Fruit fly (Drosophila melanogaster) whole organism: ENCODE measurements around the gene CG6432.

Source experiments
- CG8478 ChIP-seq: fragments of >200 bp; optimal IDR thresholded peaks from 2 replicates; lab custom pipeline; 2018; ENCODE audit warnings: inconsistent platforms
- psq ChIP-seq: fragments of >200 bp; optimal IDR thresholded peaks from 2 replicates; lab custom pipeline; 2017
- usp ChIP-seq: fragments of >200 bp; optimal IDR thresholded peaks from 2 replicates; lab custom pipeline; 2017; ENCODE audit warnings: missing biosample characterization, missing genetic modification characterization, mixed read lengths

dm6 chr3R:24341251-24341650 is 4.5 kb downstream of the CG6432 start, which contains the start of gene Ms:
- TF ChIP-seq usp (GFP tag; lab: Kevin White, UChicago): no peak
- TF ChIP-seq CG8478 (lab: Kevin White, UChicago): no peak
- TF ChIP-seq psq (lab: Kevin White, UChicago): no peak
